Fruit fly (Drosophila melanogaster) whole organism, prepupa: ENCODE data around the gene CG11630.
A peak's percentile ranks its signal among the peaks of the same experiment; 100 is the strongest.

Experiments used
- Blimp-1 ChIP-seq: fragments of 200-800 bp; sonication (Bioruptor generic); optimal IDR thresholded peaks from 3 replicates; lab custom pipeline; 2017; ENCODE audit warnings: missing biosample characterization, missing genetic modification characterization, mild to moderate bottlenecking, moderate library complexity, missing genetic modification reagents
- CG10631 ChIP-seq: fragments of 200-800 bp; sonication (Bioruptor generic); optimal IDR thresholded peaks from 2 replicates; lab custom pipeline; 2016; ENCODE audit warnings: missing biosample characterization, missing genetic modification characterization
- CG11294 ChIP-seq: fragments of 200-800 bp; sonication (Bioruptor generic); IDR thresholded peaks from 2 replicates; pipeline ENCODE4 v1.3.6; 2022; ENCODE audit warnings: missing biosample characterization, missing genetic modification characterization
- CG11762 ChIP-seq: fragments of 200-800 bp; sonication (Bioruptor generic); optimal IDR thresholded peaks from 3 replicates; lab custom pipeline; 2016; ENCODE audit warnings: missing biosample characterization, missing genetic modification characterization; ENCODE audit not compliant: insufficient read depth
- CG3032 ChIP-seq: fragments of 200-800 bp; optimal IDR thresholded peaks from 2 replicates; lab custom pipeline; 2019; ENCODE audit warnings: missing biosample characterization, mild to moderate bottlenecking, missing genetic modification characterization, moderate library complexity
- CG31627 ChIP-seq: fragments of 200-800 bp; sonication (Bioruptor generic); optimal IDR thresholded peaks from 3 replicates; lab custom pipeline; 2016; ENCODE audit warnings: missing biosample characterization, missing genetic modification characterization
- CG34406 ChIP-seq: fragments of 200-800 bp; sonication (Bioruptor generic); optimal IDR thresholded peaks from 3 replicates; lab custom pipeline; 2016; ENCODE audit warnings: missing biosample characterization, missing genetic modification characterization
- CG6792 ChIP-seq: fragments of 200-800 bp; sonication (Bioruptor generic); optimal IDR thresholded peaks from 3 replicates; lab custom pipeline; 2016; ENCODE audit warnings: missing biosample characterization, missing genetic modification characterization
- CG6854 ChIP-seq: fragments of 200-800 bp; sonication (Bioruptor generic); optimal IDR thresholded peaks from 2 replicates; lab custom pipeline; 2017; ENCODE audit warnings: missing biosample characterization, mild to moderate bottlenecking, missing genetic modification characterization
- CG8632 ChIP-seq: fragments of 200-800 bp; sonication (Bioruptor generic); optimal IDR thresholded peaks from 3 replicates; lab custom pipeline; 2016; ENCODE audit warnings: missing biosample characterization, missing genetic modification characterization
- CG9139 ChIP-seq: fragments of 200-800 bp; sonication (Bioruptor generic); optimal IDR thresholded peaks from 3 replicates; lab custom pipeline; 2017; ENCODE audit warnings: missing biosample characterization, mild to moderate bottlenecking, missing genetic modification characterization
- Eip78C ChIP-seq: fragments of 200-800 bp; sonication (Bioruptor generic); peaks from one replicate; lab custom pipeline; 2016; ENCODE audit warnings: missing biosample characterization, missing genetic modification characterization
- Ets21C ChIP-seq: fragments of 200-800 bp; sonication (Bioruptor generic); optimal IDR thresholded peaks from 3 replicates; lab custom pipeline; 2016; ENCODE audit warnings: missing biosample characterization, missing genetic modification characterization
- Ets96B ChIP-seq: fragments of 200-800 bp; optimal IDR thresholded peaks from 2 replicates; lab custom pipeline; 2019; ENCODE audit warnings: missing biosample characterization, mild to moderate bottlenecking, missing genetic modification characterization, moderate library complexity
- Gug ChIP-seq: fragments of 200-800 bp; sonication (Bioruptor generic); IDR thresholded peaks from 2 replicates; pipeline ENCODE4 v1.3.6; 2022; ENCODE audit warnings: missing biosample characterization, missing genetic modification characterization
- Hr39 ChIP-seq: fragments of 200-800 bp; sonication (Bioruptor generic); optimal IDR thresholded peaks from 2 replicates; lab custom pipeline; 2016; ENCODE audit warnings: missing biosample characterization, missing genetic modification characterization
- Hr4 ChIP-seq: fragments of 200-800 bp; sonication (Bioruptor generic); optimal IDR thresholded peaks from 3 replicates; lab custom pipeline; 2016; ENCODE audit warnings: missing biosample characterization, missing genetic modification characterization
- Met ChIP-seq: fragments of 200-800 bp; sonication (Bioruptor generic); optimal IDR thresholded peaks from 3 replicates; lab custom pipeline; 2016; ENCODE audit warnings: missing biosample characterization, missing genetic modification characterization
- Sox102F ChIP-seq: fragments of 200-800 bp; sonication (Bioruptor generic); optimal IDR thresholded peaks from 2 replicates; lab custom pipeline; 2016; ENCODE audit warnings: missing biosample characterization, mild to moderate bottlenecking, missing genetic modification characterization
- cyc ChIP-seq: fragments of 200-800 bp; sonication (Bioruptor generic); optimal IDR thresholded peaks from 3 replicates; lab custom pipeline; 2016; ENCODE audit warnings: missing biosample characterization, missing genetic modification characterization
- dac ChIP-seq: fragments of 200-800 bp; sonication (Bioruptor generic); optimal IDR thresholded peaks from 2 replicates; lab custom pipeline; 2017; ENCODE audit warnings: missing biosample characterization, mild to moderate bottlenecking, missing genetic modification characterization
- dsx ChIP-seq: fragments of 200-800 bp; optimal IDR thresholded peaks from 3 replicates; lab custom pipeline; 2019; ENCODE audit warnings: missing biosample characterization, mild to moderate bottlenecking, missing genetic modification characterization, moderate library complexity; ENCODE audit not compliant: poor library complexity, severe bottlenecking
- eg ChIP-seq: fragments of 200-800 bp; sonication (Bioruptor generic); IDR thresholded peaks from 3 replicates; pipeline ENCODE4 v1.3.6; 2022; ENCODE audit warnings: missing biosample characterization, missing genetic modification characterization
- fd59A ChIP-seq: fragments of 200-800 bp; sonication (Bioruptor generic); optimal IDR thresholded peaks from 2 replicates; lab custom pipeline; 2017; ENCODE audit warnings: missing biosample characterization, mild to moderate bottlenecking, missing genetic modification characterization, missing genetic modification reagents
- fd85E ChIP-seq: fragments of 200-800 bp; sonication (Bioruptor generic); optimal IDR thresholded peaks from 3 replicates; lab custom pipeline; 2016; ENCODE audit warnings: missing biosample characterization, missing genetic modification characterization
- fkh ChIP-seq: fragments of 200-800 bp; sonication (Bioruptor generic); optimal IDR thresholded peaks from 3 replicates; lab custom pipeline; 2017; ENCODE audit warnings: missing biosample characterization, mild to moderate bottlenecking, missing genetic modification characterization, moderate library complexity
- net ChIP-seq: fragments of 200-800 bp; sonication (Bioruptor generic); optimal IDR thresholded peaks from 3 replicates; lab custom pipeline; 2016; ENCODE audit warnings: missing biosample characterization, missing genetic modification characterization
- salr ChIP-seq, 2 experiments: fragments of 200-800 bp; sonication (Bioruptor generic); optimal IDR thresholded peaks; 3 replicates each; lab custom pipeline; 2016 to 2018; ENCODE audit warnings: missing biosample characterization in 2 of 2, missing genetic modification characterization in 2 of 2, mild to moderate bottlenecking in 1 of 2
- spab ChIP-seq: fragments of 200-800 bp; sonication (Bioruptor generic); optimal IDR thresholded peaks from 2 replicates; lab custom pipeline; 2017; ENCODE audit warnings: missing biosample characterization, mild to moderate bottlenecking, missing genetic modification characterization, missing genetic modification reagents
- ss ChIP-seq, 2 experiments: fragments of 200-800 bp; sonication (Bioruptor generic); optimal IDR thresholded peaks; 2 replicates in 1 of 2; 3 replicates in 1 of 2; lab custom pipeline; 2017 to 2018; ENCODE audit warnings: mild to moderate bottlenecking in 2 of 2, missing biosample characterization in 2 of 2, missing genetic modification characterization in 2 of 2, moderate library complexity in 1 of 2
- svp ChIP-seq: fragments of 200-800 bp; sonication (Bioruptor generic); peaks from one replicate; lab custom pipeline; 2016; ENCODE audit warnings: missing biosample characterization, missing genetic modification characterization
- topi ChIP-seq: fragments of 200-800 bp; sonication (Bioruptor generic); optimal IDR thresholded peaks from 3 replicates; lab custom pipeline; 2016; ENCODE audit warnings: missing biosample characterization, missing genetic modification characterization

CG11630 gene

dm6 chr2L:21819386-21819785, 35.5 kb upstream of the CG11630 start:
- TF ChIP-seq Sox102F (GFP tag; lab: Kevin White, UChicago) (no peak), CG11294 (no peak), CG31627 (GFP tag; lab: Kevin White, UChicago) (no peak), fd59A (GFP tag; lab: Kevin White, UChicago) (no peak), salr (GFP tag; optimal IDR thresholded peaks at IDR 0.05; lab: Kevin White, UChicago) (no peak), cyc (no peak), CG9139 (GFP tag; lab: Kevin White, UChicago) (no peak), fd85E (GFP tag; lab: Kevin White, UChicago) (no peak)

dm6 chr2L:21810098-21810497, 26.2 kb upstream of the CG11630 start:
- peak in 1 of 2 experiments; percentile 77 for TF ChIP-seq ss (GFP tag; optimal IDR thresholded peaks at IDR 0.05; lab: Kevin White, UChicago)
- no peak for TF ChIP-seq salr (GFP tag; optimal IDR thresholded peaks at IDR 0.05; lab: Kevin White, UChicago)
- TF ChIP-seq dsx (GFP tag; lab: Kevin White, UChicago), result peak; percentile 75
- TF ChIP-seq CG11762 (GFP tag; lab: Kevin White, UChicago), result no peak
- TF ChIP-seq Ets21C (GFP tag; lab: Kevin White, UChicago), result no peak
- TF ChIP-seq Hr4 (GFP tag; lab: Kevin White, UChicago), result no peak
- TF ChIP-seq Eip78C (GFP tag; lab: Kevin White, UChicago), result no peak
- no peak for TF ChIP-seq spab (GFP tag; lab: Kevin White, UChicago)

- TF ChIP-seq Blimp-1 (GFP tag; lab: Kevin White, UChicago) (no peak), Ets21C (GFP tag; lab: Kevin White, UChicago) (no peak), Sox102F (GFP tag; lab: Kevin White, UChicago) (no peak), fkh (no peak), dac (GFP tag; lab: Kevin White, UChicago) (no peak), Ets96B (tag; lab: Kevin White, UChicago) (no peak), Hr39 (no peak), Met (GFP tag; lab: Kevin White, UChicago) (no peak), CG3032 (tag; lab: Kevin White, UChicago) (no peak), topi (GFP tag; lab: Kevin White, UChicago) (no peak), Gug (GFP tag; lab: Robert Waterston, UW) (no peak), CG6792 (GFP tag; lab: Kevin White, UChicago) (no peak), fd85E (GFP tag; lab: Kevin White, UChicago) (no peak), CG6854 (GFP tag; lab: Kevin White, UChicago) (no peak), CG11762 (GFP tag; lab: Kevin White, UChicago) (no peak), CG8632 (no peak), net (GFP tag; lab: Kevin White, UChicago) (no peak), CG10631 (no peak)
These were observed 23.0 kb upstream of the CG11630 start for dm6 chr2L:21806875-21807274.

- TF ChIP-seq CG34406 (GFP tag; lab: Kevin White, UChicago) (no peak), CG8632 (no peak)
These were observed 22.5 kb upstream of the CG11630 start for dm6 chr2L:21806359-21806758.

- TF ChIP-seq Eip78C (GFP tag; lab: Kevin White, UChicago) (peak; percentile 42), fkh (no peak)
These were observed 20.2 kb upstream of the CG11630 start for dm6 chr2L:21804105-21804504.

- no peak for TF ChIP-seq svp
- no peak for TF ChIP-seq eg (GFP tag; lab: Robert Waterston, UW)
These were observed 11.5 kb upstream of the CG11630 start, which contains the start of gene CG31612 for dm6 chr2L:21795342-21795874. CG31612 (minus strand) TSS chr2L:21795447.
